Worm (Caenorhabditis elegans): ENCODE data around the gene F45E1.1.

ce11 chrX:8018441-8018840 is 15.0 kb downstream of the F45E1.1 start:
- TF ChIP-seq nhr-11 (tag; optimal IDR thresholded peaks at IDR 0.05), result no peak
- no peak for TF ChIP-seq pqm-1 (tag; optimal IDR thresholded peaks at IDR 0.05)
- TF ChIP-seq jun-1 (tag; optimal IDR thresholded peaks at IDR 0.05), result no peak
- TF ChIP-seq ZK546.5 (tag; optimal IDR thresholded peaks at IDR 0.05), result no peak
- TF ChIP-seq dmd-9 (GFP tag; IDR thresholded peaks at IDR 0.05), result no peak
- TF ChIP-seq unc-62 (GFP tag; optimal IDR thresholded peaks at IDR 0.05 in 1 of 2), result no peak
- TF ChIP-seq unc-62 (tag; optimal IDR thresholded peaks at IDR 0.05), result no peak
- TF ChIP-seq egl-27 (tag; optimal IDR thresholded peaks at IDR 0.05), result no peak
- no peak for TF ChIP-seq ces-1 (GFP tag; optimal IDR thresholded peaks at IDR 0.05)
- no peak for TF ChIP-seq T20F7.1 (GFP tag; optimal IDR thresholded peaks at IDR 0.05)
- peak; percentile 88 for TF ChIP-seq ama-1 (optimal IDR thresholded peaks at IDR 0.05)
- TF ChIP-seq mdl-1 (tag; optimal IDR thresholded peaks at IDR 0.05), result peak in 1 of 2 experiments; percentile 55
- TF ChIP-seq hmg-1.1 (GFP tag; IDR thresholded peaks at IDR 0.05), result no peak
